Worm (Caenorhabditis elegans): ENCODE data around the gene srh-7.

ce11 chrV:4035811-4036210, 27.8 kb downstream of the srh-7 start, which contains the start of gene C49G7.13:
- TF ChIP-seq scrt-1 (GFP tag; IDR thresholded peaks at IDR 0.05) (no peak), ceh-13 (GFP tag; optimal IDR thresholded peaks at IDR 0.05) (no peak), ama-1 (optimal IDR thresholded peaks at IDR 0.05) (no peak), tra-4 (tag; optimal IDR thresholded peaks at IDR 0.05) (no peak), hnd-1 (tag; optimal IDR thresholded peaks at IDR 0.05) (no peak), hmbx-1 (tag; optimal IDR thresholded peaks at IDR 0.05) (no peak), ceh-36 (tag; optimal IDR thresholded peaks at IDR 0.05) (no peak), B0310.2 (tag; optimal IDR thresholded peaks at IDR 0.05) (no peak), tbx-37 (GFP tag; conservative IDR thresholded peaks at IDR 0.05) (no peak), aly-1 (tag; optimal IDR thresholded peaks at IDR 0.05) (no peak), tbx-11 (GFP tag; IDR thresholded peaks at IDR 0.05) (no peak), flt-1 (GFP tag; IDR thresholded peaks at IDR 0.05) (no peak)

All from whole organism, early embryonic.